Fruit fly (Drosophila melanogaster) whole organism, embryonic: ENCODE data around the gene meep.

Source experiments
- Atf3 ChIP-seq: fragments of 200-800 bp; sonication (Bioruptor generic); optimal IDR thresholded peaks from 3 replicates; lab custom pipeline; 2016; ENCODE audit warnings: missing biosample characterization, missing genetic modification characterization
- CG11085 ChIP-seq: fragments of 200-800 bp; sonication (Bioruptor generic); IDR thresholded peaks from 2 replicates; pipeline ENCODE4 v1.3.6; 2022; ENCODE audit warnings: missing biosample characterization, missing genetic modification characterization
- CG12155 ChIP-seq: fragments of 200-800 bp; sonication (Bioruptor generic); optimal IDR thresholded peaks from 3 replicates; lab custom pipeline; 2016; ENCODE audit warnings: missing biosample characterization, missing genetic modification characterization
- CG12219 ChIP-seq: fragments of 200-800 bp; sonication (Bioruptor generic); optimal IDR thresholded peaks from 3 replicates; lab custom pipeline; 2018; ENCODE audit warnings: missing biosample characterization, mild to moderate bottlenecking, missing genetic modification characterization
- CG14667 ChIP-seq: fragments of 200-800 bp; sonication (Bioruptor generic); IDR thresholded peaks from 2 replicates; pipeline ENCODE4 v1.3.6; 2022; ENCODE audit warnings: missing biosample characterization, missing genetic modification characterization
- CG15479 ChIP-seq: fragments of 200-800 bp; sonication (Bioruptor generic); optimal IDR thresholded peaks from 3 replicates; lab custom pipeline; 2019; ENCODE audit warnings: missing biosample characterization, mild to moderate bottlenecking, missing genetic modification characterization, moderate library complexity
- CG15696 ChIP-seq: fragments of 200-800 bp; sonication (Bioruptor generic); optimal IDR thresholded peaks from 2 replicates; lab custom pipeline; 2019; ENCODE audit warnings: missing biosample characterization, mild to moderate bottlenecking, missing genetic modification characterization, moderate library complexity
- CG17359 ChIP-seq: fragments of 200-800 bp; sonication (Bioruptor generic); optimal IDR thresholded peaks from 3 replicates; lab custom pipeline; 2018; ENCODE audit warnings: missing biosample characterization, mild to moderate bottlenecking, missing genetic modification characterization, moderate library complexity
- CG18011 ChIP-seq: fragments of 200-800 bp; sonication (Bioruptor generic); optimal IDR thresholded peaks from 2 replicates; lab custom pipeline; 2017; ENCODE audit warnings: missing biosample characterization, missing genetic modification characterization, mild to moderate bottlenecking, moderate library complexity, missing genotype
- CG2120 ChIP-seq: fragments of 200-800 bp; sonication (Bioruptor generic); optimal IDR thresholded peaks from 3 replicates; lab custom pipeline; 2016; ENCODE audit warnings: missing biosample characterization, missing genetic modification characterization
- CG2678 ChIP-seq: fragments of 200-800 bp; sonication (Bioruptor generic); optimal IDR thresholded peaks from 3 replicates; lab custom pipeline; 2019; ENCODE audit warnings: missing biosample characterization, mild to moderate bottlenecking, missing genetic modification characterization, moderate library complexity
- CG30403 ChIP-seq: fragments of 200-800 bp; sonication (Bioruptor generic); optimal IDR thresholded peaks from 3 replicates; lab custom pipeline; 2016; ENCODE audit warnings: missing biosample characterization, missing genetic modification characterization
- CG32772 ChIP-seq: fragments of 200-800 bp; sonication (Bioruptor generic); IDR thresholded peaks from 2 replicates; pipeline ENCODE4 v1.3.6; 2022; ENCODE audit warnings: missing biosample characterization, missing genetic modification characterization
- CG4282 ChIP-seq: fragments of 200-800 bp; sonication (Bioruptor generic); optimal IDR thresholded peaks from 2 replicates; lab custom pipeline; 2016; ENCODE audit warnings: missing biosample characterization, missing genetic modification characterization
- CG7357 ChIP-seq: fragments of 200-800 bp; sonication (Bioruptor generic); IDR thresholded peaks from 3 replicates; pipeline ENCODE4 v1.3.6; 2022; ENCODE audit warnings: missing biosample characterization, missing genetic modification characterization
- CG8089 ChIP-seq: fragments of 200-800 bp; sonication (Bioruptor generic); optimal IDR thresholded peaks from 3 replicates; lab custom pipeline; 2016; ENCODE audit warnings: missing biosample characterization, missing genetic modification characterization
- CG8281 ChIP-seq: fragments of 200-800 bp; sonication (Bioruptor generic); optimal IDR thresholded peaks from 2 replicates; lab custom pipeline; 2018; ENCODE audit warnings: missing biosample characterization, mild to moderate bottlenecking, missing genetic modification characterization, moderate library complexity
- CG9932 ChIP-seq: fragments of 200-800 bp; sonication (Bioruptor generic); IDR thresholded peaks from 2 replicates; pipeline ENCODE4 v1.3.6; 2022; ENCODE audit warnings: missing biosample characterization, missing genetic modification characterization
- Ets97D ChIP-seq: fragments of 200-800 bp; sonication (Bioruptor generic); optimal IDR thresholded peaks from 3 replicates; lab custom pipeline; 2016; ENCODE audit warnings: missing biosample characterization, missing genetic modification characterization
- Gug ChIP-seq: fragments of 200-800 bp; sonication (Bioruptor generic); IDR thresholded peaks from 4 replicates; pipeline ENCODE4 v1.3.6; 2022; ENCODE audit warnings: missing biosample characterization, missing genetic modification characterization
- Med ChIP-seq: fragments of 200-800 bp; sonication (Bioruptor generic); peaks from one replicate; lab custom pipeline; 2016; ENCODE audit warnings: missing biosample characterization, missing genetic modification characterization, mild to moderate bottlenecking, inconsistent platforms, moderate library complexity
- Myb ChIP-seq: fragments of 200-800 bp; sonication (Bioruptor generic); optimal IDR thresholded peaks from 2 replicates; lab custom pipeline; 2016; ENCODE audit warnings: missing biosample characterization, missing genetic modification characterization
- Opbp ChIP-seq: fragments of 200-800 bp; sonication (Bioruptor generic); IDR thresholded peaks from 3 replicates; pipeline ENCODE4 v1.3.6; 2022; ENCODE audit warnings: missing biosample characterization, missing genetic modification characterization; ENCODE audit not compliant: partially characterized antibody
- abd-A ChIP-seq: fragments of 200-800 bp; sonication (Bioruptor generic); optimal IDR thresholded peaks from 3 replicates; lab custom pipeline; 2019; ENCODE audit warnings: missing biosample characterization, mild to moderate bottlenecking, missing genetic modification characterization, moderate library complexity
- ato ChIP-seq: fragments of 200-800 bp; sonication (Bioruptor generic); IDR thresholded peaks from 2 replicates; pipeline ENCODE4 v1.3.6; 2022; ENCODE audit warnings: missing biosample characterization, missing genetic modification characterization; ENCODE audit not compliant: partially characterized antibody
- bab2 ChIP-seq: fragments of 200-800 bp; sonication (Bioruptor generic); optimal IDR thresholded peaks from 2 replicates; lab custom pipeline; 2016; ENCODE audit warnings: missing biosample characterization, missing genetic modification characterization
- caup ChIP-seq: fragments of 200-800 bp; sonication (Bioruptor generic); optimal IDR thresholded peaks from 3 replicates; lab custom pipeline; 2017; ENCODE audit warnings: missing biosample characterization, mild to moderate bottlenecking, missing genetic modification characterization, moderate library complexity; ENCODE audit not compliant: severe bottlenecking
- ci ChIP-seq: fragments of 200-800 bp; sonication (Bioruptor generic); IDR thresholded peaks from 3 replicates; pipeline ENCODE4 v1.3.6; 2022; ENCODE audit warnings: missing biosample characterization, missing genetic modification characterization
- crc ChIP-seq: fragments of 200-800 bp; sonication (Bioruptor generic); optimal IDR thresholded peaks from 2 replicates; lab custom pipeline; 2016; ENCODE audit warnings: missing biosample characterization, missing genetic modification characterization
- da ChIP-seq: fragments of 200-800 bp; sonication (Bioruptor generic); optimal IDR thresholded peaks from 2 replicates; lab custom pipeline; 2016; ENCODE audit warnings: missing biosample characterization, missing genetic modification characterization
- dm ChIP-seq: fragments of 200-800 bp; sonication (Bioruptor generic); optimal IDR thresholded peaks from 3 replicates; lab custom pipeline; 2016; ENCODE audit warnings: missing biosample characterization, missing genetic modification characterization
- dpn ChIP-seq, 2 experiments: fragments of 200-800 bp; sonication (Bioruptor generic); optimal IDR thresholded peaks; 3 replicates each; lab custom pipeline; 2016; ENCODE audit warnings: missing biosample characterization in 2 of 2, missing genetic modification characterization in 2 of 2
- hbn ChIP-seq: fragments of 200-800 bp; sonication (Bioruptor generic); IDR thresholded peaks from 2 replicates; pipeline ENCODE4 v1.3.6; 2022; ENCODE audit warnings: missing biosample characterization, missing genetic modification characterization; ENCODE audit not compliant: partially characterized antibody
- ind ChIP-seq: fragments of 200-800 bp; sonication (Bioruptor generic); optimal IDR thresholded peaks from 3 replicates; lab custom pipeline; 2016; ENCODE audit warnings: missing biosample characterization, missing genetic modification characterization
- lmd ChIP-seq: fragments of 200-800 bp; sonication (Bioruptor generic); IDR thresholded peaks from 2 replicates; pipeline ENCODE4 v1.3.6; 2022; ENCODE audit warnings: missing biosample characterization, missing genetic modification characterization
- luna ChIP-seq: fragments of 200-800 bp; sonication (Bioruptor generic); optimal IDR thresholded peaks from 2 replicates; lab custom pipeline; 2016; ENCODE audit warnings: missing biosample characterization, missing genetic modification characterization
- pb ChIP-seq: fragments of 200-800 bp; sonication (Bioruptor generic); optimal IDR thresholded peaks from 3 replicates; lab custom pipeline; 2016; ENCODE audit warnings: missing biosample characterization, missing genetic modification characterization
- pho ChIP-seq: fragments of 200-800 bp; sonication (Bioruptor generic); optimal IDR thresholded peaks from 2 replicates; lab custom pipeline; 2016; ENCODE audit warnings: missing biosample characterization, missing genetic modification characterization
- prd ChIP-seq, 3 experiments: fragments of >200 bp in 2 of 3; fragments of 200-800 bp in 1 of 3; sonication (Bioruptor generic) in 1 of 3; optimal IDR thresholded peaks in 2 of 3; IDR thresholded peaks in 1 of 3; 2 replicates in 2 of 3; 3 replicates in 1 of 3; pipeline versions ENCODE4 v1.3.6 to Lab custom; 2017 to 2022; ENCODE audit warnings: missing biosample characterization in 1 of 3, missing genetic modification characterization in 1 of 3
- pros ChIP-seq: fragments of 200-800 bp; sonication (Bioruptor generic); optimal IDR thresholded peaks from 3 replicates; lab custom pipeline; 2019; ENCODE audit warnings: missing biosample characterization, mild to moderate bottlenecking, missing genetic modification characterization, moderate library complexity
- row ChIP-seq: fragments of 200-800 bp; sonication (Bioruptor generic); IDR thresholded peaks from 3 replicates; pipeline ENCODE4 v1.3.6; 2022; ENCODE audit warnings: missing biosample characterization, missing genetic modification characterization
- sens ChIP-seq: fragments of 200-800 bp; sonication (Bioruptor generic); peaks from one replicate; lab custom pipeline; 2016; ENCODE audit warnings: missing biosample characterization, missing genetic modification characterization
- sisA ChIP-seq: fragments of 200-800 bp; sonication (Bioruptor generic); IDR thresholded peaks from 2 replicates; pipeline ENCODE4 v1.3.6; 2022; ENCODE audit warnings: missing biosample characterization, missing genetic modification characterization
- tll ChIP-seq, 2 experiments: fragments of 200-800 bp in 1 of 2; fragments of >200 bp in 1 of 2; sonication (Bioruptor generic) in 1 of 2; optimal IDR thresholded peaks; 2 replicates each; lab custom pipeline; 2017 to 2019; ENCODE audit warnings: missing biosample characterization in 2 of 2, missing genetic modification characterization in 2 of 2, mild to moderate bottlenecking in 1 of 2, moderate library complexity in 1 of 2
- ttk ChIP-seq: fragments of 200-800 bp; sonication (Bioruptor generic); IDR thresholded peaks from 2 replicates; pipeline ENCODE4 v2.1.2; 2022; ENCODE audit warnings: missing biosample characterization, missing genetic modification characterization
- unc-4 ChIP-seq: fragments of 200-800 bp; sonication (Bioruptor generic); IDR thresholded peaks from 2 replicates; pipeline ENCODE4 v1.3.6; 2022; ENCODE audit warnings: missing biosample characterization, missing genetic modification characterization; ENCODE audit not compliant: partially characterized antibody
- vvl ChIP-seq: fragments of 200-800 bp; sonication (Bioruptor generic); IDR thresholded peaks from 2 replicates; pipeline ENCODE4 v1.3.6; 2022; ENCODE audit warnings: missing biosample characterization, missing genetic modification characterization
- zf30C ChIP-seq: fragments of 200-800 bp; sonication (Bioruptor generic); optimal IDR thresholded peaks from 3 replicates; lab custom pipeline; 2018; ENCODE audit warnings: missing biosample characterization, mild to moderate bottlenecking, missing genetic modification characterization
- zfh1 ChIP-seq: fragments of 200-800 bp; sonication (Bioruptor generic); IDR thresholded peaks from 3 replicates; pipeline ENCODE4 v1.3.6; 2022; ENCODE audit warnings: missing biosample characterization, missing genetic modification characterization

Gene meep

dm6 chr3L:1152540-1153348, 50.1 kb downstream of the meep start (continued):
- TF ChIP-seq CG18011 (GFP tag; lab: Kevin White, UChicago) (no peak), zfh1 (peak; percentile 35; the same call in 1 of the 3 replicates), pho (no peak), vvl (GFP tag; lab: Robert Waterston, UW) (peak; percentile 72), sens (GFP tag; lab: Kevin White, UChicago) (peak; percentile 52), pb (no peak), dpn (GFP tag; optimal IDR thresholded peaks at IDR 0.05; lab: Kevin White, UChicago) (peak; percentile 4 to 18), CG32772 (GFP tag; lab: Robert Waterston, UW) (no peak), caup (no peak), prd (optimal IDR thresholded peaks at IDR 0.05; lab: Kevin White, UChicago) (no peak), prd (GFP tag; IDR thresholded peaks at IDR 0.05; lab: Robert Waterston, UW) (peak; percentile 46; the same call in 1 of the 3 replicates), CG9932 (GFP tag; lab: Robert Waterston, UW) (peak; percentile 35; the same call in 1 of the 2 replicates), Atf3 (GFP tag; lab: Kevin White, UChicago) (no peak), CG12219 (no peak), pros (GFP tag; lab: Kevin White, UChicago) (no peak), abd-A (tag; lab: Kevin White, UChicago) (peak; percentile 94), CG7357 (GFP tag; lab: Robert Waterston, UW) (no peak), hbn (GFP tag; lab: Robert Waterston, UW) (no peak), zf30C (no peak), CG8281 (tag; lab: Kevin White, UChicago) (peak; percentile 85), CG4282 (no peak), CG11085 (GFP tag; lab: Robert Waterston, UW) (no peak), Opbp (GFP tag; lab: Robert Waterston, UW) (no peak), da (GFP tag; lab: Kevin White, UChicago) (no peak), CG30403 (GFP tag; lab: Kevin White, UChicago) (peak; percentile 20), CG15479 (no peak), row (GFP tag; lab: Robert Waterston, UW) (peak; percentile 63; the same call in 2 of the 3 replicates), dm (GFP tag; lab: Kevin White, UChicago) (no peak), unc-4 (no peak), Myb (GFP tag; lab: Kevin White, UChicago) (no peak), CG2678 (peak; percentile 2), ci (peak; percentile 16; the same call in 1 of the 3 replicates), CG17359 (tag; lab: Kevin White, UChicago) (peak; percentile 0), luna (no peak), CG15696 (tag; lab: Kevin White, UChicago) (no peak), ind (GFP tag; lab: Kevin White, UChicago) (peak; percentile 39), Gug (GFP tag; lab: Robert Waterston, UW) (peak; percentile 16; the same call in 1 of the 4 replicates), Ets97D (GFP tag; lab: Kevin White, UChicago) (no peak), lmd (peak; percentile 36; the same call in 1 of the 2 replicates), CG14667 (GFP tag; lab: Robert Waterston, UW) (no peak), crc (GFP tag; lab: Kevin White, UChicago) (no peak), sisA (GFP tag; lab: Robert Waterston, UW) (peak; percentile 12; the same call in 1 of the 2 replicates), ato (no peak), ttk (GFP tag; lab: Robert Waterston, UW) (no peak), CG2120 (GFP tag; lab: Kevin White, UChicago) (peak; percentile 48), bab2 (GFP tag; lab: Kevin White, UChicago) (peak; percentile 27), Med (GFP tag; lab: Kevin White, UChicago) (peak; percentile 81), CG8089 (no peak), tll (GFP tag; optimal IDR thresholded peaks at IDR 0.05; lab: Kevin White, UChicago) (no peak), CG12155 (GFP tag; lab: Kevin White, UChicago) (no peak)
